Fruit fly (Drosophila melanogaster): Measurements from ENCODE around the gene Ube4A.

The Ube4A gene

dm6 chr2L:6648163-6648628 lies 10.1 kb upstream of the Ube4A start:
- TF ChIP-seq prd (optimal IDR thresholded peaks at IDR 0.05), result no peak
- peak; percentile 93 for TF ChIP-seq prd (GFP tag; IDR thresholded peaks at IDR 0.05)
- TF ChIP-seq CG32772 (GFP tag; IDR thresholded peaks at IDR 0.05), result peak; percentile 89
- TF ChIP-seq CG11398 (GFP tag; optimal IDR thresholded peaks at IDR 0.05), result peak; percentile 75
- no peak for TF ChIP-seq CG7745 (tag; optimal IDR thresholded peaks at IDR 0.05)
- peak; percentile 82 for TF ChIP-seq CG5953 (GFP tag; IDR thresholded peaks at IDR 0.05)
- TF ChIP-seq pfk (GFP tag; optimal IDR thresholded peaks at IDR 0.05), result peak; percentile 56
- peak; percentile 89 for TF ChIP-seq B-H1 (GFP tag; IDR thresholded peaks at IDR 0.05)
- TF ChIP-seq BtbVII (GFP tag; optimal IDR thresholded peaks at IDR 0.05), result peak; percentile 96
- TF ChIP-seq exex (tag; optimal IDR thresholded peaks at IDR 0.05), result peak; percentile 81
- peak; percentile 96 for TF ChIP-seq CG8924 (tag; optimal IDR thresholded peaks at IDR 0.05)
- peak; percentile 84 for TF ChIP-seq Taf1 (GFP tag; IDR thresholded peaks at IDR 0.05)
- peak; percentile 92 for TF ChIP-seq CG6683 (GFP tag; optimal IDR thresholded peaks at IDR 0.05)
- TF ChIP-seq Aef1 (GFP tag; IDR thresholded peaks at IDR 0.05), result peak; percentile 90
- TF ChIP-seq CG14014 (GFP tag; IDR thresholded peaks at IDR 0.05), result peak; percentile 93
- TF ChIP-seq sna (GFP tag; IDR thresholded peaks at IDR 0.05; ENCODE audit: partially characterized antibody), result no peak
- TF ChIP-seq phol (tag; optimal IDR thresholded peaks at IDR 0.05), result peak; percentile 97
- TF ChIP-seq Fer3 (tag; optimal IDR thresholded peaks at IDR 0.05), result peak; percentile 95
- peak; percentile 95 for TF ChIP-seq dysf (GFP tag; IDR thresholded peaks at IDR 0.05)
- no peak for TF ChIP-seq usp (GFP tag; optimal IDR thresholded peaks at IDR 0.05)
- peak; percentile 74 for TF ChIP-seq CG7271 (tag; optimal IDR thresholded peaks at IDR 0.05)
- peak; percentile 96 for TF ChIP-seq CG11504 (tag; optimal IDR thresholded peaks at IDR 0.05)
- TF ChIP-seq nmo (GFP tag; optimal IDR thresholded peaks at IDR 0.05), result peak; percentile 97
- TF ChIP-seq Chrac-16 (GFP tag; optimal IDR thresholded peaks at IDR 0.05), result peak; percentile 95
- peak; percentile 93 for TF ChIP-seq CG12942 (GFP tag; optimal IDR thresholded peaks at IDR 0.05)
- TF ChIP-seq ap (GFP tag; IDR thresholded peaks at IDR 0.05), result peak; percentile 78
- TF ChIP-seq CG12299 (tag; optimal IDR thresholded peaks at IDR 0.05), result peak; percentile 93
- TF ChIP-seq Mrtf (GFP tag; IDR thresholded peaks at IDR 0.05), result peak; percentile 91
- TF ChIP-seq her (GFP tag; optimal IDR thresholded peaks at IDR 0.05), result peak; percentile 81
- peak; percentile 35 for TF ChIP-seq CG9797 (GFP tag; optimal IDR thresholded peaks at IDR 0.05)
- TF ChIP-seq CG2202 (tag; optimal IDR thresholded peaks at IDR 0.05), result peak; percentile 84
- TF ChIP-seq CG17359 (tag; optimal IDR thresholded peaks at IDR 0.05), result peak; percentile 95
- peak; percentile 87 for TF ChIP-seq sd (tag; optimal IDR thresholded peaks at IDR 0.05)
- TF ChIP-seq lbe (GFP tag; optimal IDR thresholded peaks at IDR 0.05), result peak; percentile 87
- peak; percentile 81 for TF ChIP-seq ERR (GFP tag; optimal IDR thresholded peaks at IDR 0.05)
- no peak for TF ChIP-seq h (optimal IDR thresholded peaks at IDR 0.05)
- peak; percentile 94 for TF ChIP-seq Dad (GFP tag; optimal IDR thresholded peaks at IDR 0.05)
- TF ChIP-seq ac (GFP tag; optimal IDR thresholded peaks at IDR 0.05), result peak; percentile 78
- TF ChIP-seq CG7357 (GFP tag; IDR thresholded peaks at IDR 0.05), result peak; percentile 88
- TF ChIP-seq hkb (optimal IDR thresholded peaks at IDR 0.05), result no peak
- TF ChIP-seq hkb (GFP tag; IDR thresholded peaks at IDR 0.05), result peak; percentile 95
- peak; percentile 89 for TF ChIP-seq CG8290 (GFP tag; optimal IDR thresholded peaks at IDR 0.05)
- TF ChIP-seq CG8290 (tag; optimal IDR thresholded peaks at IDR 0.05), result peak; percentile 88 to 92
- TF ChIP-seq luna (GFP tag; optimal IDR thresholded peaks at IDR 0.05), result peak; percentile 67
- peak; percentile 86 for TF ChIP-seq ara (GFP tag; IDR thresholded peaks at IDR 0.05)
- TF ChIP-seq Hr51 (GFP tag; optimal IDR thresholded peaks at IDR 0.05), result peak; percentile 91 to 97
- peak; percentile 90 for TF ChIP-seq en (GFP tag; optimal IDR thresholded peaks at IDR 0.05)
- TF ChIP-seq CG10565 (GFP tag; optimal IDR thresholded peaks at IDR 0.05), result peak; percentile 75
- peak; percentile 48 for TF ChIP-seq crol (GFP tag; IDR thresholded peaks at IDR 0.05)
- TF ChIP-seq vvl (GFP tag; IDR thresholded peaks at IDR 0.05), result peak; percentile 94
- no peak for TF ChIP-seq HLH4C (GFP tag; IDR thresholded peaks at IDR 0.05; ENCODE audit: partially characterized antibody)
- peak; percentile 86 for TF ChIP-seq emc (GFP tag; optimal IDR thresholded peaks at IDR 0.05)
- peak; percentile 91 for TF ChIP-seq pum (GFP tag; optimal IDR thresholded peaks at IDR 0.05)
